Worm (Caenorhabditis elegans): ENCODE data around the gene tag-243.

tag-243 gene

ce11 chrIII:4689595-4689994, 1.3 kb upstream of the tag-243 start:
- TF ChIP-seq lir-3 (tag; optimal IDR thresholded peaks at IDR 0.05; ENCODE audit: poor library complexity) (no peak), unc-62 (GFP tag; optimal IDR thresholded peaks at IDR 0.05) (no peak), lin-15B (tag; optimal IDR thresholded peaks at IDR 0.05) (no peak), efl-1 (optimal IDR thresholded peaks at IDR 0.05) (peak; percentile 50 to 72), efl-1 (GFP tag; optimal IDR thresholded peaks at IDR 0.05 in 1 of 2) (peak; percentile 32 to 97), ceh-90 (tag; optimal IDR thresholded peaks at IDR 0.05) (peak; percentile 3), sox-4 (tag; optimal IDR thresholded peaks at IDR 0.05) (no peak), fkh-8 (tag; optimal IDR thresholded peaks at IDR 0.05) (peak; percentile 20), C34B4.2 (tag; optimal IDR thresholded peaks at IDR 0.05) (no peak), nhr-20 (tag; optimal IDR thresholded peaks at IDR 0.05) (peak; percentile 78), dpl-1 (GFP tag; optimal IDR thresholded peaks at IDR 0.05) (peak; percentile 40 to 62 (median 58)), lin-39 (tag; optimal IDR thresholded peaks at IDR 0.05) (no peak), zip-4 (GFP tag; optimal IDR thresholded peaks at IDR 0.05) (peak; percentile 4), C04F5.9 (tag; optimal IDR thresholded peaks at IDR 0.05) (peak; percentile 46), nhr-85 (tag) (peak; percentile 68), dsc-1 (tag; optimal IDR thresholded peaks at IDR 0.05) (peak; percentile 73), xbp-1 (tag; optimal IDR thresholded peaks at IDR 0.05) (peak; percentile 61), swsn-7 (tag; optimal IDR thresholded peaks at IDR 0.05) (peak; percentile 70), F16B12.6 (tag; optimal IDR thresholded peaks at IDR 0.05) (no peak), elt-2 (tag; optimal IDR thresholded peaks at IDR 0.05) (peak; percentile 71), egl-27 (tag; optimal IDR thresholded peaks at IDR 0.05) (no peak), ztf-11 (tag; optimal IDR thresholded peaks at IDR 0.05) (peak in 1 of 2 experiments; percentile 15), vab-15 (tag; optimal IDR thresholded peaks at IDR 0.05) (no peak), nhr-237 (tag; optimal IDR thresholded peaks at IDR 0.05) (no peak), nhr-90 (tag; optimal IDR thresholded peaks at IDR 0.05; ENCODE audit: poor library complexity) (peak; percentile 85), pag-3 (tag; optimal IDR thresholded peaks at IDR 0.05; ENCODE audit: borderline replicate concordance, insufficient read depth) (no peak), sup-37 (GFP tag; optimal IDR thresholded peaks at IDR 0.05) (peak; percentile 49), nhr-11 (tag; optimal IDR thresholded peaks at IDR 0.05) (no peak), unc-130 (tag; optimal IDR thresholded peaks at IDR 0.05) (peak; percentile 76), nhr-71 (tag; optimal IDR thresholded peaks at IDR 0.05) (peak; percentile 82), mep-1 (tag; optimal IDR thresholded peaks at IDR 0.05) (peak; percentile 87), elt-3 (tag; optimal IDR thresholded peaks at IDR 0.05) (peak in 3 of 6 experiments; percentile 9 to 71 (median 21)), tlp-1 (tag; optimal IDR thresholded peaks at IDR 0.05) (no peak), pax-3 (tag; optimal IDR thresholded peaks at IDR 0.05) (peak; percentile 42), lin-13 (GFP tag; optimal IDR thresholded peaks at IDR 0.05) (peak; percentile 59), unc-98 (GFP tag; IDR thresholded peaks at IDR 0.05) (no peak), snpc-4 (tag; optimal IDR thresholded peaks at IDR 0.05) (no peak), nhr-19 (GFP tag; conservative IDR thresholded peaks at IDR 0.05) (peak; percentile 77), hlh-17 (GFP tag; optimal IDR thresholded peaks at IDR 0.05; ENCODE audit: borderline replicate concordance) (no peak), ets-5 (GFP tag; IDR thresholded peaks at IDR 0.05) (no peak), ceh-88 (GFP tag; IDR thresholded peaks at IDR 0.05) (no peak), mdl-1 (tag; optimal IDR thresholded peaks at IDR 0.05) (peak in 1 of 2 experiments; percentile 94), pqm-1 (tag; optimal IDR thresholded peaks at IDR 0.05) (no peak), ceh-82 (tag; optimal IDR thresholded peaks at IDR 0.05) (peak; percentile 20 to 64 (median 61)), efl-3 (GFP tag; optimal IDR thresholded peaks at IDR 0.05) (no peak), nhr-12 (tag; optimal IDR thresholded peaks at IDR 0.05) (no peak), aha-1 (tag; optimal IDR thresholded peaks at IDR 0.05) (no peak), unc-86 (tag; optimal IDR thresholded peaks at IDR 0.05) (peak; percentile 6), sptf-1 (tag; optimal IDR thresholded peaks at IDR 0.05) (no peak), ces-1 (GFP tag; optimal IDR thresholded peaks at IDR 0.05) (no peak), hlh-4 (tag; optimal IDR thresholded peaks at IDR 0.05) (no peak), blmp-1 (tag; optimal IDR thresholded peaks at IDR 0.05) (peak; percentile 14), skn-1 (tag; optimal IDR thresholded peaks at IDR 0.05) (peak; percentile 47)

Measured in whole organism, L1 larva.